Fruit fly (Drosophila melanogaster) Kc167 (cell line): ENCODE results near the gene lft.

Source experiments
- Myc ChIP-seq: fragments of >200 bp; optimal IDR thresholded peaks from 2 replicates; lab custom pipeline; 2017; ENCODE audit warnings: missing external identifiers
- Sin3A ChIP-seq: fragments of >200 bp; optimal IDR thresholded peaks from 2 replicates; lab custom pipeline; 2018; ENCODE audit warnings: missing external identifiers
- h ChIP-seq: fragments of >200 bp; optimal IDR thresholded peaks from 3 replicates; lab custom pipeline; 2018; ENCODE audit warnings: missing external identifiers
- insv ChIP-seq: fragments of >200 bp; optimal IDR thresholded peaks from 3 replicates; lab custom pipeline; 2018; ENCODE audit warnings: missing external identifiers
- psq ChIP-seq: fragments of >200 bp; optimal IDR thresholded peaks from 2 replicates; lab custom pipeline; 2017; ENCODE audit warnings: missing external identifiers
- ttk ChIP-seq: sonication (Bioruptor generic); optimal IDR thresholded peaks from 2 replicates; lab custom pipeline; 2017; ENCODE audit warnings: missing external identifiers

lft gene

dm6 chr2L:10334213-10334612 lies 30.1 kb upstream of the lft start:
- TF ChIP-seq Myc (lab: Kevin White, UChicago) = no peak
- TF ChIP-seq psq (lab: Kevin White, UChicago) = no peak
- no peak for TF ChIP-seq Sin3A (lab: Kevin White, UChicago)
- no peak for TF ChIP-seq insv (lab: Kevin White, UChicago)
- no peak for TF ChIP-seq ttk (lab: Kevin White, UChicago)
- TF ChIP-seq h = no peak

- TF ChIP-seq insv (lab: Kevin White, UChicago) (no peak), Myc (lab: Kevin White, UChicago) (no peak), h (no peak), ttk (lab: Kevin White, UChicago) (no peak), Sin3A (lab: Kevin White, UChicago) (no peak), psq (lab: Kevin White, UChicago) (no peak)
Measured at dm6 chr2L:10334854-10335277, 29.4 kb upstream of the lft start.

- TF ChIP-seq h = no peak
- no peak for TF ChIP-seq insv (lab: Kevin White, UChicago)
- no peak for TF ChIP-seq Myc (lab: Kevin White, UChicago)
- no peak for TF ChIP-seq ttk (lab: Kevin White, UChicago)
- no peak for TF ChIP-seq psq (lab: Kevin White, UChicago)
- no peak for TF ChIP-seq Sin3A (lab: Kevin White, UChicago)
Measured at dm6 chr2L:10339212-10339721, 25.0 kb upstream of the lft start, which contains the start of gene SamDC. Gene SamDC, plus strand, starts transcription at chr2L:10339457.

dm6 chr2L:10339841-10340240 lies 24.4 kb upstream of the lft start:
- TF ChIP-seq ttk (lab: Kevin White, UChicago) (no peak), insv (lab: Kevin White, UChicago) (no peak), psq (lab: Kevin White, UChicago) (no peak), Sin3A (lab: Kevin White, UChicago) (no peak), Myc (lab: Kevin White, UChicago) (no peak), h (no peak)

dm6 chr2L:10341405-10341804 lies 22.9 kb upstream of the lft start, which contains the start of gene CG31715:
Gene CG31715, plus strand, starts transcription at chr2L:10341616.
- TF ChIP-seq Myc (lab: Kevin White, UChicago) (no peak), insv (lab: Kevin White, UChicago) (no peak), ttk (lab: Kevin White, UChicago) (no peak)

dm6 chr2L:10342471-10342870 lies 21.8 kb upstream of the lft start, which contains the start of gene Sps2:
Gene Sps2, plus strand, starts transcription at chr2L:10342594.
- TF ChIP-seq Myc (lab: Kevin White, UChicago) = no peak
- TF ChIP-seq psq (lab: Kevin White, UChicago) = no peak
- no peak for TF ChIP-seq insv (lab: Kevin White, UChicago)
- no peak for TF ChIP-seq ttk (lab: Kevin White, UChicago)
- TF ChIP-seq Sin3A (lab: Kevin White, UChicago) = no peak
- no peak for TF ChIP-seq h

- TF ChIP-seq Myc (lab: Kevin White, UChicago) = no peak
- no peak for TF ChIP-seq psq (lab: Kevin White, UChicago)
- TF ChIP-seq insv (lab: Kevin White, UChicago) = no peak
- no peak for TF ChIP-seq Sin3A (lab: Kevin White, UChicago)
- no peak for TF ChIP-seq ttk (lab: Kevin White, UChicago)
- no peak for TF ChIP-seq h
Measured at dm6 chr2L:10344029-10344606, 20.2 kb upstream of the lft start, which contains the start of gene Frmd5. Gene Frmd5, plus strand, starts transcription at chr2L:10344442.

dm6 chr2L:10351130-10351529 lies 13.1 kb upstream of the lft start:
- TF ChIP-seq insv (lab: Kevin White, UChicago) (no peak), Myc (lab: Kevin White, UChicago) (no peak), h (no peak), Sin3A (lab: Kevin White, UChicago) (no peak), ttk (lab: Kevin White, UChicago) (no peak), psq (lab: Kevin White, UChicago) (no peak)

dm6 chr2L:10353871-10354270 lies 10.4 kb upstream of the lft start, which contains the start of gene CG34367:
Gene CG34367, minus strand, starts transcription at chr2L:10353905.
- no peak for TF ChIP-seq ttk (lab: Kevin White, UChicago)
- no peak for TF ChIP-seq h
- TF ChIP-seq Myc (lab: Kevin White, UChicago) = no peak
- TF ChIP-seq insv (lab: Kevin White, UChicago) = no peak
- no peak for TF ChIP-seq psq (lab: Kevin White, UChicago)
- no peak for TF ChIP-seq Sin3A (lab: Kevin White, UChicago)

- TF ChIP-seq ttk (lab: Kevin White, UChicago) = no peak
- no peak for TF ChIP-seq Myc (lab: Kevin White, UChicago)
- TF ChIP-seq insv (lab: Kevin White, UChicago) = no peak
- TF ChIP-seq h = no peak
- TF ChIP-seq psq (lab: Kevin White, UChicago) = no peak
Measured at dm6 chr2L:10356508-10356907, 7.8 kb upstream of the lft start, which contains the start of the genes CtsL4 and ClpP. Gene CtsL4, minus strand, starts transcription at chr2L:10356597. Gene ClpP, plus strand, starts transcription at chr2L:10356795.

- TF ChIP-seq Myc (lab: Kevin White, UChicago) (no peak), Sin3A (lab: Kevin White, UChicago) (no peak), ttk (lab: Kevin White, UChicago) (no peak), h (no peak), psq (lab: Kevin White, UChicago) (no peak), insv (lab: Kevin White, UChicago) (no peak)
Measured at dm6 chr2L:10362408-10363067, 1.7 kb upstream of the lft start, which contains the start of the genes Cand1 and pim. Gene Cand1, minus strand, starts transcription at chr2L:10362707. Gene pim, plus strand, starts transcription at chr2L:10362989.
